Fruit fly (Drosophila melanogaster): ENCODE data around the gene CG15317.

The CG15317 gene

dm6 chrX:9605783-9606182 lies 49.4 kb upstream of the CG15317 start, which contains the start of gene Lst8 (continued):
- no peak for TF ChIP-seq CG30431 (GFP tag; optimal IDR thresholded peaks at IDR 0.05)
- TF ChIP-seq inv (GFP tag; IDR thresholded peaks at IDR 0.05; ENCODE audit: partially characterized antibody) = 0 out of 2 replicates have a peak, but pooled peaks have one; percentile 11
- no peak for TF ChIP-seq CG13296 (GFP tag; optimal IDR thresholded peaks at IDR 0.05)
- no peak for TF ChIP-seq C15 (GFP tag; IDR thresholded peaks at IDR 0.05)
- no peak for TF ChIP-seq CG4360 (GFP tag; IDR thresholded peaks at IDR 0.05)
- TF ChIP-seq gro (GFP tag; optimal IDR thresholded peaks at IDR 0.05) = no peak
- peak; percentile 71 for TF ChIP-seq sna (GFP tag; IDR thresholded peaks at IDR 0.05; ENCODE audit: partially characterized antibody)
- peak; percentile 69 for TF ChIP-seq amos (GFP tag; IDR thresholded peaks at IDR 0.05; ENCODE audit: partially characterized antibody)
- peak; percentile 86 for TF ChIP-seq E2f2 (GFP tag; IDR thresholded peaks at IDR 0.05)
- peak; percentile 68 for TF ChIP-seq CG7963 (GFP tag; IDR thresholded peaks at IDR 0.05; ENCODE audit: partially characterized antibody)
- peak; percentile 6 for TF ChIP-seq p53 (GFP tag; optimal IDR thresholded peaks at IDR 0.05)
- no peak for TF ChIP-seq CG1832 (GFP tag; optimal IDR thresholded peaks at IDR 0.05)
- peak; percentile 33 for TF ChIP-seq Sry-δ (GFP tag; optimal IDR thresholded peaks at IDR 0.05)
- no peak for TF ChIP-seq luna (GFP tag; optimal IDR thresholded peaks at IDR 0.05)
- TF ChIP-seq bbx (GFP tag; IDR thresholded peaks at IDR 0.05; ENCODE audit: partially characterized antibody) = peak; percentile 69
- TF ChIP-seq CG10267 (tag; optimal IDR thresholded peaks at IDR 0.05) = peak; percentile 89
- no peak for TF ChIP-seq CG12942 (GFP tag; optimal IDR thresholded peaks at IDR 0.05)
- TF ChIP-seq Doc3 (GFP tag; IDR thresholded peaks at IDR 0.05; ENCODE audit: partially characterized antibody) = peak; percentile 54; the same call in 1 of the 3 replicates
- TF ChIP-seq chinmo (GFP tag; IDR thresholded peaks at IDR 0.05; ENCODE audit: partially characterized antibody) = 0 out of 4 replicates have a peak, but pooled peaks have one; percentile 47
- peak; percentile 36; the same call in 1 of the 3 replicates for TF ChIP-seq CG14860 (GFP tag; IDR thresholded peaks at IDR 0.05; ENCODE audit: partially characterized antibody)
- no peak for TF ChIP-seq NC2β (GFP tag; optimal IDR thresholded peaks at IDR 0.05)
- TF ChIP-seq CG10462 (GFP tag; optimal IDR thresholded peaks at IDR 0.05) = no peak
- TF ChIP-seq grn (GFP tag; optimal IDR thresholded peaks at IDR 0.05) = no peak
- TF ChIP-seq CG9609 (GFP tag; optimal IDR thresholded peaks at IDR 0.05) = no peak
- peak; percentile 69 for TF ChIP-seq Scr (GFP tag; IDR thresholded peaks at IDR 0.05; ENCODE audit: partially characterized antibody)
- TF ChIP-seq BEAF-32 (GFP tag; optimal IDR thresholded peaks at IDR 0.05) = peak; percentile 56
- TF ChIP-seq CG6791 (GFP tag; IDR thresholded peaks at IDR 0.05; ENCODE audit: partially characterized antibody) = peak; percentile 69
- peak; percentile 79 for TF ChIP-seq sens (GFP tag)
- peak; percentile 84 for TF ChIP-seq Ets65A (GFP tag)
- peak; percentile 69 for TF ChIP-seq stwl (tag; optimal IDR thresholded peaks at IDR 0.05)
- peak; percentile 82 for TF ChIP-seq Dref (GFP tag; IDR thresholded peaks at IDR 0.05)
- peak; percentile 8 for TF ChIP-seq lbe (GFP tag; optimal IDR thresholded peaks at IDR 0.05)
- peak; percentile 5 for TF ChIP-seq gfzf (GFP tag; optimal IDR thresholded peaks at IDR 0.05)
- TF ChIP-seq ato (GFP tag; IDR thresholded peaks at IDR 0.05; ENCODE audit: partially characterized antibody) = peak; percentile 51; the same call in 1 of the 2 replicates
- TF ChIP-seq CG18011 (GFP tag; optimal IDR thresholded peaks at IDR 0.05) = no peak
- TF ChIP-seq pan (optimal IDR thresholded peaks at IDR 0.05) = no peak
- no peak for TF ChIP-seq pan (GFP tag; optimal IDR thresholded peaks at IDR 0.05 in 1 of 2, IDR thresholded peaks at IDR 0.05 in 1 of 2)
- peak; percentile 57; the same call in 1 of the 2 replicates for TF ChIP-seq nerfin-2 (GFP tag; IDR thresholded peaks at IDR 0.05; ENCODE audit: partially characterized antibody)
- peak; percentile 72 for TF ChIP-seq tna (GFP tag; IDR thresholded peaks at IDR 0.05; ENCODE audit: partially characterized antibody)
- TF ChIP-seq Antp (GFP tag; optimal IDR thresholded peaks at IDR 0.05) = no peak
- TF ChIP-seq Gsc (GFP tag; IDR thresholded peaks at IDR 0.05) = no peak
- TF ChIP-seq CG13287 (GFP tag; IDR thresholded peaks at IDR 0.05; ENCODE audit: partially characterized antibody) = peak; percentile 82
- peak; percentile 50 for TF ChIP-seq Med (GFP tag)
- TF ChIP-seq pzg (GFP tag; optimal IDR thresholded peaks at IDR 0.05) = peak; percentile 45
- peak; percentile 71; the same call in 2 of the 3 replicates for TF ChIP-seq Opbp (GFP tag; IDR thresholded peaks at IDR 0.05; ENCODE audit: partially characterized antibody)
- TF ChIP-seq disco-r (GFP tag; optimal IDR thresholded peaks at IDR 0.05) = no peak
- TF ChIP-seq trem (tag; optimal IDR thresholded peaks at IDR 0.05) = peak; percentile 29
- TF ChIP-seq gem (tag; optimal IDR thresholded peaks at IDR 0.05) = no peak
- TF ChIP-seq insv (GFP tag; optimal IDR thresholded peaks at IDR 0.05) = peak; percentile 60 to 92

Data from whole organism, embryonic.